Worm (Caenorhabditis elegans) whole organism, young adult: Measurements from ENCODE around the gene del-8.
A peak's percentile ranks its signal among the peaks of the same experiment; 100 is the strongest.

Experiments used
- B0019.2 ChIP-seq: fragments of 200-800 bp; sonication (Bioruptor generic); conservative IDR thresholded peaks from 2 replicates; pipeline ENCODE4 v1.3.6; 2022; ENCODE audit warnings: missing genetic modification reagents, missing genetic modification characterization, missing compliant biosample characterization
- B0035.1 ChIP-seq: sonication (generic microtip); optimal IDR thresholded peaks from 2 replicates; lab custom pipeline; 2016; ENCODE audit warnings: missing genetic modification characterization, mild to moderate bottlenecking, missing compliant biosample characterization, missing genotype, missing genetic modification reagents
- B0261.1 ChIP-seq: sonication (generic microtip); optimal IDR thresholded peaks from 2 replicates; lab custom pipeline; 2016; ENCODE audit warnings: mild to moderate bottlenecking, missing genetic modification characterization, moderate library complexity, missing compliant biosample characterization
- B0336.3 ChIP-seq: fragments of 200-800 bp; sonication (Bioruptor generic); IDR thresholded peaks from 2 replicates; pipeline ENCODE4 v1.3.6; 2022; ENCODE audit warnings: missing genetic modification characterization, missing compliant biosample characterization
- F10E7.11 ChIP-seq: sonication (generic microtip); optimal IDR thresholded peaks from 2 replicates; lab custom pipeline; 2017; ENCODE audit warnings: mild to moderate bottlenecking, missing genetic modification characterization, moderate library complexity, missing compliant biosample characterization
- F23B12.7 ChIP-seq: sonication (generic microtip); optimal IDR thresholded peaks from 2 replicates; lab custom pipeline; 2017; ENCODE audit warnings: missing genetic modification characterization, mild to moderate bottlenecking, missing compliant biosample characterization, antibody characterized with exemption, moderate library complexity; ENCODE audit not compliant: insufficient read depth
- F37B4.10 ChIP-seq: fragments of 200-800 bp; sonication (Bioruptor generic); IDR thresholded peaks from 2 replicates; pipeline ENCODE4 v1.3.6; 2022; ENCODE audit warnings: missing genetic modification characterization, missing compliant biosample characterization
- F52B5.7 ChIP-seq: sonication (generic microtip); optimal IDR thresholded peaks from 2 replicates; lab custom pipeline; 2016; ENCODE audit warnings: mild to moderate bottlenecking, missing genetic modification characterization, missing compliant biosample characterization
- F57C9.4 ChIP-seq: sonication (generic microtip); optimal IDR thresholded peaks from 2 replicates; lab custom pipeline; 2017; ENCODE audit warnings: mild to moderate bottlenecking, missing genetic modification characterization, missing compliant biosample characterization
- K11D2.4 ChIP-seq: fragments of 200-800 bp; sonication (Bioruptor generic); IDR thresholded peaks from 2 replicates; pipeline ENCODE4 v1.3.6; 2022; ENCODE audit warnings: missing genetic modification reagents, missing genetic modification characterization, missing compliant biosample characterization
- T26A5.8 ChIP-seq: sonication (generic microtip); optimal IDR thresholded peaks from 2 replicates; lab custom pipeline; 2016; ENCODE audit warnings: missing genetic modification characterization, missing compliant biosample characterization
- Y56A3A.18 ChIP-seq: fragments of 200-800 bp; sonication (Bioruptor generic); IDR thresholded peaks from 2 replicates; pipeline ENCODE4 v1.3.6; 2022; ENCODE audit warnings: missing genetic modification reagents, missing genetic modification characterization, missing compliant biosample characterization
- Y67H2A.10 ChIP-seq: fragments of 200-800 bp; sonication (Bioruptor generic); conservative IDR thresholded peaks from 2 replicates; pipeline ENCODE4 v1.3.6; 2022; ENCODE audit warnings: missing genetic modification reagents, missing genetic modification characterization, missing compliant biosample characterization
- akir-1 ChIP-seq: fragments of 200-800 bp; sonication (Bioruptor generic); optimal IDR thresholded peaks from 2 replicates; lab custom pipeline; 2018; ENCODE audit warnings: mild to moderate bottlenecking, missing genetic modification characterization, moderate library complexity, missing compliant biosample characterization
- aptf-2 ChIP-seq: fragments of 200-800 bp; sonication (Bioruptor generic); conservative IDR thresholded peaks from 2 replicates; pipeline ENCODE4 v1.3.6; 2022; ENCODE audit warnings: missing genetic modification reagents, missing genetic modification characterization, missing compliant biosample characterization
- aptf-3 ChIP-seq: fragments of 200-800 bp; sonication (Bioruptor generic); IDR thresholded peaks from 2 replicates; pipeline ENCODE4 v1.3.6; 2022; ENCODE audit warnings: missing genetic modification characterization, missing compliant biosample characterization
- attf-3 ChIP-seq: fragments of 200-800 bp; sonication (Bioruptor generic); conservative IDR thresholded peaks from 2 replicates; pipeline ENCODE4 v1.3.6; 2022; ENCODE audit warnings: missing genetic modification reagents, missing genetic modification characterization, missing compliant biosample characterization
- attf-6 ChIP-seq: fragments of 200-800 bp; sonication (Bioruptor generic); IDR thresholded peaks from 2 replicates; pipeline ENCODE4 v1.3.6; 2022; ENCODE audit warnings: missing genetic modification reagents, missing genetic modification characterization, missing compliant biosample characterization
- bed-2 ChIP-seq: fragments of 200-800 bp; sonication (Bioruptor generic); IDR thresholded peaks from 2 replicates; pipeline ENCODE4 v1.3.6; 2022; ENCODE audit warnings: missing genetic modification reagents, missing genetic modification characterization, missing compliant biosample characterization
- ccch-3 ChIP-seq: fragments of 200-800 bp; sonication (Bioruptor generic); optimal IDR thresholded peaks from 2 replicates; lab custom pipeline; 2018; ENCODE audit warnings: mild to moderate bottlenecking, missing genetic modification characterization, missing compliant biosample characterization
- die-1 ChIP-seq: sonication (generic microtip); optimal IDR thresholded peaks from 2 replicates; lab custom pipeline; 2016; ENCODE audit warnings: missing genotype, mild to moderate bottlenecking, missing genetic modification characterization, missing compliant biosample characterization
- dpff-1 ChIP-seq: sonication (generic microtip); optimal IDR thresholded peaks from 2 replicates; lab custom pipeline; 2017; ENCODE audit warnings: mild to moderate bottlenecking, missing genetic modification characterization, missing compliant biosample characterization
- egl-18 ChIP-seq: fragments of 200-800 bp; sonication (Bioruptor generic); IDR thresholded peaks from 2 replicates; pipeline ENCODE4 v1.3.6; 2022; ENCODE audit warnings: missing genetic modification reagents, missing genetic modification characterization, missing compliant biosample characterization
- egrh-3 ChIP-seq: fragments of 200-800 bp; sonication (Bioruptor generic); IDR thresholded peaks from 2 replicates; pipeline ENCODE4 v1.3.6; 2022; ENCODE audit warnings: missing genetic modification reagents, missing genetic modification characterization, missing compliant biosample characterization
- ets-4 ChIP-seq: fragments of 200-800 bp; sonication (Bioruptor generic); optimal IDR thresholded peaks from 2 replicates; lab custom pipeline; 2018; ENCODE audit warnings: mild to moderate bottlenecking, missing genetic modification characterization, missing compliant biosample characterization
- hmg-20 ChIP-seq: fragments of 200-800 bp; sonication (Bioruptor generic); IDR thresholded peaks from 2 replicates; pipeline ENCODE4 v1.3.6; 2022; ENCODE audit warnings: missing genetic modification reagents, missing genetic modification characterization, missing compliant biosample characterization
- let-607 ChIP-seq, 2 experiments: fragments of 200-800 bp in 1 of 2; sonication (Bioruptor generic) in 1 of 2; sonication (generic microtip) in 1 of 2; optimal IDR thresholded peaks; 2 replicates each; lab custom pipeline; 2016 to 2018; ENCODE audit warnings: mild to moderate bottlenecking in 2 of 2, missing compliant biosample characterization in 2 of 2, missing genetic modification characterization in 2 of 2, moderate library complexity in 2 of 2, missing genotype in 1 of 2
- lin-35 ChIP-seq, 3 experiments: fragments of 150-350 bp in 2 of 3; sonication (generic microtip) in 1 of 3; optimal IDR thresholded peaks; 2 replicates each; lab custom pipeline; 2014 to 2018; ENCODE audit warnings: missing biosample characterization in 3 of 3, missing genetic modification characterization in 3 of 3, missing genetic modification reagents in 3 of 3
- lin-54 ChIP-seq: fragments of 200-800 bp; sonication (Bioruptor generic); optimal IDR thresholded peaks from 2 replicates; lab custom pipeline; 2018; ENCODE audit warnings: mild to moderate bottlenecking, missing genetic modification characterization, missing compliant biosample characterization
- lir-1 ChIP-seq: fragments of 200-800 bp; sonication (Bioruptor generic); conservative IDR thresholded peaks from 2 replicates; pipeline ENCODE4 v1.3.6; 2022; ENCODE audit warnings: missing genetic modification reagents, missing genetic modification characterization, missing compliant biosample characterization
- lsy-27 ChIP-seq: sonication (generic microtip); optimal IDR thresholded peaks from 2 replicates; lab custom pipeline; 2017; ENCODE audit warnings: missing genetic modification characterization, mild to moderate bottlenecking, missing compliant biosample characterization, antibody characterized with exemption, missing genotype, borderline replicate concordance; ENCODE audit not compliant: insufficient read depth
- madf-8 ChIP-seq: fragments of 200-800 bp; sonication (Bioruptor generic); conservative IDR thresholded peaks from 2 replicates; pipeline ENCODE4 v1.3.6; 2022; ENCODE audit warnings: missing genetic modification reagents, missing genetic modification characterization, missing compliant biosample characterization
- mes-4 ChIP-seq: sonication (generic microtip); optimal IDR thresholded peaks from 2 replicates; lab custom pipeline; 2016; ENCODE audit warnings: missing genotype, missing genetic modification characterization, missing compliant biosample characterization
- nhr-120 ChIP-seq: fragments of 200-800 bp; sonication (Bioruptor generic); IDR thresholded peaks from 2 replicates; pipeline ENCODE4 v1.3.6; 2022; ENCODE audit warnings: missing genetic modification characterization, missing compliant biosample characterization
- nhr-27 ChIP-seq: fragments of 200-800 bp; sonication (Bioruptor generic); optimal IDR thresholded peaks from 2 replicates; lab custom pipeline; 2018; ENCODE audit warnings: mild to moderate bottlenecking, missing genetic modification characterization, moderate library complexity, missing compliant biosample characterization
- pha-4 ChIP-seq: fragments of 150-350 bp; sonication (generic microtip); optimal IDR thresholded peaks from 2 replicates; lab custom pipeline; 2014; ENCODE audit warnings: missing biosample characterization, missing genetic modification reagents, missing genetic modification characterization
- rpc-1 ChIP-seq, 2 experiments: fragments of 150-350 bp in 1 of 2; sonication (generic microtip) in 1 of 2; optimal IDR thresholded peaks; 2 replicates each; lab custom pipeline; 2014 to 2018; ENCODE audit warnings: missing biosample characterization in 1 of 2, missing genetic modification characterization in 1 of 2, missing genetic modification reagents in 1 of 2, missing genotype in 1 of 2
- snpc-1.1 ChIP-seq: sonication (generic microtip); optimal IDR thresholded peaks from 2 replicates; lab custom pipeline; 2017; ENCODE audit warnings: missing genetic modification characterization, mild to moderate bottlenecking, missing compliant biosample characterization, antibody characterized with exemption, moderate library complexity, missing genotype, missing genetic modification reagents; ENCODE audit not compliant: insufficient read depth
- tlf-1 ChIP-seq: fragments of 200-800 bp; sonication (Bioruptor generic); optimal IDR thresholded peaks from 2 replicates; lab custom pipeline; 2018; ENCODE audit warnings: mild to moderate bottlenecking, missing genetic modification characterization, missing compliant biosample characterization
- unc-130 ChIP-seq: sonication (generic microtip); optimal IDR thresholded peaks from 2 replicates; lab custom pipeline; 2016; ENCODE audit warnings: missing genetic modification reagents, missing genetic modification characterization, missing compliant biosample characterization
- xnd-1 ChIP-seq: sonication (generic microtip); optimal IDR thresholded peaks from 2 replicates; lab custom pipeline; 2016; ENCODE audit warnings: missing genotype, missing genetic modification reagents, missing genetic modification characterization, missing compliant biosample characterization
- ztf-18 ChIP-seq: sonication (generic microtip); optimal IDR thresholded peaks from 2 replicates; lab custom pipeline; 2016; ENCODE audit warnings: missing genotype, mild to moderate bottlenecking, missing genetic modification characterization, missing compliant biosample characterization
- ztf-22 ChIP-seq: fragments of 200-800 bp; sonication (Bioruptor generic); optimal IDR thresholded peaks from 2 replicates; lab custom pipeline; 2018; ENCODE audit warnings: mild to moderate bottlenecking, missing genetic modification characterization, moderate library complexity, missing compliant biosample characterization
- ztf-25 ChIP-seq: fragments of 200-800 bp; sonication (Bioruptor generic); IDR thresholded peaks from 2 replicates; pipeline ENCODE4 v1.3.6; 2022; ENCODE audit warnings: missing genetic modification reagents, missing genetic modification characterization, missing compliant biosample characterization
- ztf-26 ChIP-seq: sonication (generic microtip); optimal IDR thresholded peaks from 2 replicates; lab custom pipeline; 2017; ENCODE audit warnings: missing genetic modification characterization, missing compliant biosample characterization
- ztf-3 ChIP-seq: fragments of 200-800 bp; sonication (Bioruptor generic); optimal IDR thresholded peaks from 2 replicates; lab custom pipeline; 2018; ENCODE audit warnings: mild to moderate bottlenecking, missing genetic modification characterization, missing compliant biosample characterization
- ztf-6 ChIP-seq: fragments of 200-800 bp; sonication (Bioruptor generic); IDR thresholded peaks from 2 replicates; pipeline ENCODE4 v1.3.6; 2022; ENCODE audit warnings: missing genetic modification reagents, missing genetic modification characterization, missing compliant biosample characterization

Gene del-8

ce11 chrX:9637700-9638099, 48.5 kb downstream of the del-8 start (continued):
- TF ChIP-seq xnd-1 (tag; lab: Kevin White, UChicago) (no peak), hmg-20 (GFP tag; lab: Robert Waterston, UW) (peak; percentile 69), T26A5.8 (peak; percentile 78), rpc-1 (optimal IDR thresholded peaks at IDR 0.05; lab: Kevin White, UChicago) (peak; percentile 92), rpc-1 (tag; optimal IDR thresholded peaks at IDR 0.05; lab: Kevin White, UChicago) (peak; percentile 99), lin-54 (peak; percentile 45), nhr-120 (GFP tag; lab: Robert Waterston, UW) (0 out of 2 replicates have a peak, but pooled peaks have one; percentile 25), Y67H2A.10 (GFP tag; lab: Robert Waterston, UW) (no peak), F23B12.7 (tag; lab: Kevin White, UChicago) (peak; percentile 11), dpff-1 (peak; percentile 41), nhr-27 (peak; percentile 81), bed-2 (GFP tag; lab: Robert Waterston, UW) (no peak), ztf-18 (tag; lab: Kevin White, UChicago) (peak; percentile 66), egrh-3 (GFP tag; lab: Robert Waterston, UW) (peak; percentile 36; the same call in 1 of the 2 replicates), pha-4 (no peak), akir-1 (GFP tag; lab: Kevin White, UChicago) (peak; percentile 55), F57C9.4 (no peak), F37B4.10 (GFP tag; lab: Robert Waterston, UW) (no peak), B0035.1 (tag; lab: Kevin White, UChicago) (peak; percentile 47), mes-4 (tag; lab: Kevin White, UChicago) (peak; percentile 49), lin-35 (GFP tag; optimal IDR thresholded peaks at IDR 0.05; lab: Kevin White, UChicago) (peak in 1 of 3 experiments; percentile 68), ztf-3 (GFP tag; lab: Kevin White, UChicago) (no peak), unc-130 (GFP tag; lab: Kevin White, UChicago) (no peak), K11D2.4 (GFP tag; lab: Robert Waterston, UW) (no peak), let-607 (tag; optimal IDR thresholded peaks at IDR 0.05; lab: Kevin White, UChicago) (peak; percentile 14 to 57), tlf-1 (GFP tag; lab: Kevin White, UChicago) (no peak), die-1 (tag; lab: Kevin White, UChicago) (peak; percentile 90), lsy-27 (tag; lab: Kevin White, UChicago) (no peak), Y56A3A.18 (GFP tag; lab: Robert Waterston, UW) (peak; percentile 89), aptf-2 (GFP tag; lab: Robert Waterston, UW) (no peak), egl-18 (no peak), aptf-3 (GFP tag; lab: Robert Waterston, UW) (peak; percentile 93), madf-8 (GFP tag; lab: Robert Waterston, UW) (no peak), ccch-3 (GFP tag; lab: Kevin White, UChicago) (peak; percentile 11), F10E7.11 (tag; lab: Kevin White, UChicago) (peak; percentile 18), B0261.1 (tag; lab: Kevin White, UChicago) (peak; percentile 95), B0019.2 (GFP tag; lab: Robert Waterston, UW) (peak; percentile 61; the same call in 1 of the 2 replicates), B0336.3 (GFP tag; lab: Robert Waterston, UW) (no peak), attf-3 (GFP tag; lab: Robert Waterston, UW) (peak; percentile 45; the same call in 1 of the 2 replicates), ztf-26 (peak; percentile 48), ztf-25 (peak; percentile 83; the same call in 1 of the 2 replicates), ztf-22 (GFP tag; lab: Kevin White, UChicago) (no peak), attf-6 (peak; percentile 36; the same call in 1 of the 2 replicates), F52B5.7 (tag; lab: Kevin White, UChicago) (peak; percentile 80), lir-1 (GFP tag; lab: Robert Waterston, UW) (0 out of 2 replicates have a peak, but pooled peaks have one; percentile 21), ztf-6 (GFP tag; lab: Robert Waterston, UW) (no peak), snpc-1.1 (tag; lab: Kevin White, UChicago) (no peak), ets-4 (GFP tag; lab: Kevin White, UChicago) (peak; percentile 11)
